Fruit fly (Drosophila melanogaster): ENCODE data around the gene Rubicon.

The Rubicon gene

DNA sequence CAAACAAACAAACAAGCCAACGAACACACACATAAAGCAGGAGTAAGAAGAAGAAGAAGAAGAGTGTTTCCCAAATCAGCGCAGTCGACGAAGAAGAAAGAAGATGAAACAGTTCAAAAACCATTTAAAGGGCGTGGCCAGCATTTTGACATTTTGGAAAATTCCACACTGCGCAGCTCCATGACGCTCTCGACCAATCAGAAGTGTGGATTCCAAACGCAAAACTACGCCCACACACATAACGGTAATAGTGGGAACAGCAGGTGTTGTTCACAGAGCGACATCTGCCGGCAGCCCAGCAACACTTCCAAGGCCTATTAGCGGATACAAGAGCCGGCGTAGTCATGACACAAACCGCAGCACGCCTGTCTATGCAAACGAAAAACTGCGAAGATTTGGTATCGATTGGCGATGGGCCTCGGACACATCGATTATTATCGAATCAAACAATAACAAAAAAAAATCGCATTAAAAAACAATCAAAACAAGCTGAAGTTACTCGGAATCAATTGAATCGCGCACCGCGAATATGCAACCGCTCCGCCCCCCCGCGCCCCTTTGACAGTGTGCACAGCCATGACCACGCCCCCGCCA is at the start of gene Rubicon (continued):
- TF ChIP-seq CG7928 (GFP tag; optimal IDR thresholded peaks at IDR 0.05), result no peak
- TF ChIP-seq ftz-f1 (GFP tag; optimal IDR thresholded peaks at IDR 0.05), result peak; percentile 97
- no peak for TF ChIP-seq CG14965 (GFP tag; optimal IDR thresholded peaks at IDR 0.05; ENCODE audit: borderline replicate concordance)
- peak; percentile 46; the same call in 1 of the 3 replicates for TF ChIP-seq row (GFP tag; IDR thresholded peaks at IDR 0.05)
- no peak for TF ChIP-seq HHEX (GFP tag; optimal IDR thresholded peaks at IDR 0.05)
- TF ChIP-seq CG17361 (GFP tag; IDR thresholded peaks at IDR 0.05), result no peak
- peak; percentile 49 for TF ChIP-seq Jarid2 (GFP tag; optimal IDR thresholded peaks at IDR 0.05)
- TF ChIP-seq CrebB (tag; optimal IDR thresholded peaks at IDR 0.05), result peak; percentile 61
- no peak for TF ChIP-seq Vsx1 (GFP tag; optimal IDR thresholded peaks at IDR 0.05)
- no peak for TF ChIP-seq CG7786 (GFP tag; optimal IDR thresholded peaks at IDR 0.05)
- TF ChIP-seq CG3995 (GFP tag; optimal IDR thresholded peaks at IDR 0.05), result peak; percentile 10
- TF ChIP-seq bowl (GFP tag; IDR thresholded peaks at IDR 0.05), result no peak
- peak; percentile 55 for TF ChIP-seq ERR (GFP tag; optimal IDR thresholded peaks at IDR 0.05)
- no peak for TF ChIP-seq ap (GFP tag; IDR thresholded peaks at IDR 0.05)
- peak; percentile 73 for TF ChIP-seq exex (tag; optimal IDR thresholded peaks at IDR 0.05)
- TF ChIP-seq Abd-B (GFP tag; optimal IDR thresholded peaks at IDR 0.05), result peak; percentile 36
- no peak for TF ChIP-seq Tbp (GFP tag; optimal IDR thresholded peaks at IDR 0.05)
- no peak for TF ChIP-seq luna (GFP tag; optimal IDR thresholded peaks at IDR 0.05)
- TF ChIP-seq Antp (GFP tag; optimal IDR thresholded peaks at IDR 0.05), result peak; percentile 9
- no peak for TF ChIP-seq sisA (GFP tag; IDR thresholded peaks at IDR 0.05)
- peak; percentile 90 for TF ChIP-seq CG42726 (GFP tag; IDR thresholded peaks at IDR 0.05; ENCODE audit: partially characterized antibody)
- TF ChIP-seq CG30431 (GFP tag; optimal IDR thresholded peaks at IDR 0.05), result no peak
- peak; percentile 85; the same call in 2 of the 4 replicates for TF ChIP-seq chinmo (GFP tag; IDR thresholded peaks at IDR 0.05; ENCODE audit: partially characterized antibody)
- no peak for TF ChIP-seq CG32772 (GFP tag; IDR thresholded peaks at IDR 0.05)
- TF ChIP-seq CG32767 (GFP tag; IDR thresholded peaks at IDR 0.05), result no peak
- TF ChIP-seq ewg (GFP tag; optimal IDR thresholded peaks at IDR 0.05), result peak; percentile 31
- peak; percentile 37 for TF ChIP-seq CG8089 (GFP tag; optimal IDR thresholded peaks at IDR 0.05)
- peak; percentile 91 for TF ChIP-seq bbx (GFP tag; IDR thresholded peaks at IDR 0.05; ENCODE audit: partially characterized antibody)
- TF ChIP-seq salm (tag; optimal IDR thresholded peaks at IDR 0.05), result no peak
- peak; percentile 78 for TF ChIP-seq zen (tag; optimal IDR thresholded peaks at IDR 0.05)
- TF ChIP-seq hbn (GFP tag; IDR thresholded peaks at IDR 0.05; ENCODE audit: partially characterized antibody), result peak; percentile 86
- TF ChIP-seq CG1233 (GFP tag; optimal IDR thresholded peaks at IDR 0.05), result peak; percentile 44
- TF ChIP-seq Deaf1 (tag; optimal IDR thresholded peaks at IDR 0.05), result peak; percentile 6
- TF ChIP-seq nmo (GFP tag; optimal IDR thresholded peaks at IDR 0.05), result peak; percentile 45
- TF ChIP-seq Dbx (GFP tag; IDR thresholded peaks at IDR 0.05), result peak; percentile 79
- TF ChIP-seq CG17568 (GFP tag; optimal IDR thresholded peaks at IDR 0.05), result no peak
- no peak for TF ChIP-seq CG6854 (GFP tag; optimal IDR thresholded peaks at IDR 0.05)
- peak; percentile 77 for TF ChIP-seq dm (GFP tag; optimal IDR thresholded peaks at IDR 0.05)
- TF ChIP-seq CG8388 (GFP tag; optimal IDR thresholded peaks at IDR 0.05), result no peak
- TF ChIP-seq CG7987 (GFP tag; optimal IDR thresholded peaks at IDR 0.05), result peak; percentile 61
- peak; percentile 47 for TF ChIP-seq caup (GFP tag; optimal IDR thresholded peaks at IDR 0.05; ENCODE audit: severe bottlenecking)
- TF ChIP-seq crp (GFP tag; optimal IDR thresholded peaks at IDR 0.05), result peak in 1 of 2 experiments; percentile 62
- no peak for TF ChIP-seq h (optimal IDR thresholded peaks at IDR 0.05)
- peak; percentile 79 for TF ChIP-seq HmgZ (tag; optimal IDR thresholded peaks at IDR 0.05)
- peak; percentile 66 for TF ChIP-seq Nf-YA (GFP tag; IDR thresholded peaks at IDR 0.05)
- peak; percentile 10 for TF ChIP-seq CG16863 (GFP tag; optimal IDR thresholded peaks at IDR 0.05)
- no peak for TF ChIP-seq croc (GFP tag; conservative IDR thresholded peaks at IDR 0.05)
- TF ChIP-seq Nf-YB (GFP tag; optimal IDR thresholded peaks at IDR 0.05), result peak; percentile 96
- TF ChIP-seq Asciz (GFP tag; optimal IDR thresholded peaks at IDR 0.05), result no peak
- TF ChIP-seq Dip2 (GFP tag; IDR thresholded peaks at IDR 0.05), result no peak
